Fruit fly (Drosophila melanogaster) whole organism, pupa: Measurements from ENCODE around the gene Sgs5bis.

Experiments
- CG10348 ChIP-seq: fragments of 200-800 bp; sonication (Bioruptor generic); IDR thresholded peaks from 2 replicates; pipeline ENCODE4 v1.3.6; 2022; ENCODE audit warnings: missing biosample characterization, missing genetic modification characterization
- CG12605 ChIP-seq: fragments of 200-800 bp; sonication (Bioruptor generic); IDR thresholded peaks from 2 replicates; pipeline ENCODE4 v1.3.6; 2022; ENCODE audit warnings: missing biosample characterization, missing genetic modification characterization
- CG13204 ChIP-seq: fragments of 200-800 bp; sonication (Bioruptor generic); optimal IDR thresholded peaks from 2 replicates; lab custom pipeline; 2018; ENCODE audit warnings: missing biosample characterization, mild to moderate bottlenecking, missing genetic modification characterization, moderate library complexity
- CG14655 ChIP-seq: fragments of 200-800 bp; sonication (Bioruptor generic); optimal IDR thresholded peaks from 3 replicates; lab custom pipeline; 2017; ENCODE audit warnings: mild to moderate bottlenecking, missing biosample characterization, missing genetic modification reagents, missing genetic modification characterization
- CG15710 ChIP-seq: fragments of 200-800 bp; sonication (Bioruptor generic); optimal IDR thresholded peaks from 2 replicates; lab custom pipeline; 2018; ENCODE audit warnings: missing biosample characterization, mild to moderate bottlenecking, missing genetic modification characterization, moderate library complexity
- CG17806 ChIP-seq: fragments of 200-800 bp; sonication (Bioruptor generic); optimal IDR thresholded peaks from 2 replicates; lab custom pipeline; 2018; ENCODE audit warnings: missing biosample characterization, mild to moderate bottlenecking, missing genetic modification characterization, moderate library complexity
- CG32121 ChIP-seq: fragments of 200-800 bp; sonication (Bioruptor generic); IDR thresholded peaks from 2 replicates; pipeline ENCODE4 v1.3.6; 2022; ENCODE audit warnings: missing biosample characterization, missing genetic modification characterization
- CG34367 ChIP-seq: fragments of 200-800 bp; sonication (Bioruptor generic); optimal IDR thresholded peaks from 2 replicates; lab custom pipeline; 2018; ENCODE audit warnings: missing biosample characterization, mild to moderate bottlenecking, missing genetic modification characterization
- CG4496 ChIP-seq: fragments of 200-800 bp; sonication (Bioruptor generic); IDR thresholded peaks from 3 replicates; pipeline ENCODE4 v1.3.6; 2022; ENCODE audit warnings: missing biosample characterization, missing genetic modification characterization
- CG8159 ChIP-seq: fragments of 200-800 bp; sonication (Bioruptor generic); optimal IDR thresholded peaks from 3 replicates; lab custom pipeline; 2018; ENCODE audit warnings: missing biosample characterization, mild to moderate bottlenecking, missing genetic modification characterization, moderate library complexity
- CG8301 ChIP-seq: fragments of 200-800 bp; sonication (Bioruptor generic); optimal IDR thresholded peaks from 2 replicates; lab custom pipeline; 2018; ENCODE audit warnings: missing biosample characterization, mild to moderate bottlenecking, missing genetic modification characterization
- CG9948 ChIP-seq: fragments of 200-800 bp; sonication (Bioruptor generic); optimal IDR thresholded peaks from 2 replicates; lab custom pipeline; 2018; ENCODE audit warnings: missing biosample characterization, mild to moderate bottlenecking, missing genetic modification characterization, moderate library complexity
- D1 ChIP-seq: fragments of 200-800 bp; sonication (Bioruptor generic); optimal IDR thresholded peaks from 2 replicates; lab custom pipeline; 2018; ENCODE audit warnings: missing biosample characterization, mild to moderate bottlenecking, missing genetic modification characterization, moderate library complexity
- EcR ChIP-seq: fragments of 200-800 bp; sonication (Bioruptor generic); optimal IDR thresholded peaks from 3 replicates; lab custom pipeline; 2019; ENCODE audit warnings: missing biosample characterization, missing genetic modification characterization, mild to moderate bottlenecking, moderate library complexity, missing genetic modification reagents
- Ets98B ChIP-seq: fragments of 200-800 bp; sonication (Bioruptor generic); IDR thresholded peaks from 2 replicates; pipeline ENCODE4 v1.3.6; 2022; ENCODE audit warnings: missing biosample characterization, missing genetic modification characterization
- Pif1A ChIP-seq: fragments of 200-800 bp; sonication (Bioruptor generic); optimal IDR thresholded peaks from 3 replicates; lab custom pipeline; 2016; ENCODE audit warnings: missing biosample characterization, missing genetic modification characterization
- Pif1B ChIP-seq: fragments of 200-800 bp; sonication (Bioruptor generic); optimal IDR thresholded peaks from 3 replicates; lab custom pipeline; 2016; ENCODE audit warnings: missing biosample characterization, missing genetic modification characterization
- Snoo ChIP-seq: fragments of 200-800 bp; sonication (Bioruptor generic); optimal IDR thresholded peaks from 3 replicates; lab custom pipeline; 2017; ENCODE audit warnings: missing biosample characterization, mild to moderate bottlenecking, missing genetic modification characterization, inconsistent platforms
- fd96Ca ChIP-seq: fragments of 200-800 bp; sonication (Bioruptor generic); IDR thresholded peaks from 3 replicates; pipeline ENCODE4 v1.3.6; 2022; ENCODE audit warnings: missing biosample characterization, missing genetic modification characterization
- gl ChIP-seq: fragments of 200-800 bp; sonication (Bioruptor generic); optimal IDR thresholded peaks from 2 replicates; lab custom pipeline; 2018; ENCODE audit warnings: missing biosample characterization, mild to moderate bottlenecking, missing genetic modification characterization
- rn ChIP-seq: fragments of 200-800 bp; sonication (Bioruptor generic); IDR thresholded peaks from 2 replicates; pipeline ENCODE4 v1.3.6; 2022; ENCODE audit warnings: missing biosample characterization, missing genetic modification characterization

Gene Sgs5bis

DNA sequence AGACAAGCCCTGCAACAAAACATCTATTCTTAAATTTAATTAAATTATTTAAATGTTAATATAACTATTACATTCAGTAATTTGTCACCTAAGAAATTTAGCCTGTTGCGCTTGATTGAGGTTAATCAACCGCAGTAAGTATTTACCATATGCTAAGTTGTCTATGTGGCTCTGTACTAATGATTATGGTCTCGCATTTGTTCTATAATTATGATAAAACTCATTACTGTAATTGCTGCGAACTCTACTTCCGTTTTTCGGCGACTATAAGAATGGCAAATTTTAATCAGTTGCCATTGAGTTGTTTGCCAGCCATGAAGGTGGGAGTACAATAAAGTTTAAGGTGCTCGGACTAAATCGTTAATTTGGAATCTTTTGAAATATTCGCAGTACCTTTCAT, 18.4 kb downstream of the Sgs5bis start, which contains the start of gene CG34281:
Gene CG34281, plus strand, starts transcription at position 301 of the 400 bp plus-strand sequence.
- TF ChIP-seq CG8301 (tag; lab: Kevin White, UChicago) (no peak), Snoo (tag; lab: Kevin White, UChicago) (no peak), CG17806 (tag; lab: Kevin White, UChicago) (no peak), EcR (no peak), Ets98B (no peak), CG12605 (GFP tag; lab: Robert Waterston, UW) (no peak), CG34367 (tag; lab: Kevin White, UChicago) (no peak), rn (no peak), CG4496 (GFP tag; lab: Robert Waterston, UW) (no peak), CG13204 (GFP tag; lab: Kevin White, UChicago) (no peak)

DNA sequence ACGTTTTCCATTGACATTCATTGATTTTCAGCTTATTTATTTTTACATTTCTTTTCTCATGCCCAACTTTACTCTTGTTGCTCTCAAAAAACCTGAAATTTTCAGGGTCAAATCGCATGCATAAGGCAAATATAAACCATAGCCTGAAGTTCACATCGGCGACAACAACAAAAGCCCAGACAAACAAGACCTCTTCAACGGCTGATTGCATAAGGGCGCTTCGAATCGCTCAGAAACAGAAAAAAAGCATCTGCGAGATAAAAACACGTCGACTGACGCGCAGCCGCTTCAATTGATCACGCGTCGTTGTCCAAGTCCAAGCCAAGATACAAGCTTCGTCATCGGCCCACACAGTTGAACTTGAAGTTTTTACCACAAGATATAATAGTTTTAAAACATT, 19.4 kb downstream of the Sgs5bis start, which contains the start of gene CG14327:
Gene CG14327, plus strand, starts transcription at position 161 of the 400 bp plus-strand sequence.
- no peak for TF ChIP-seq CG10348 (GFP tag; lab: Robert Waterston, UW)
- peak; percentile 75 for TF ChIP-seq EcR
- no peak for TF ChIP-seq CG15710 (tag; lab: Kevin White, UChicago)
- TF ChIP-seq CG8159 (tag; lab: Kevin White, UChicago): no peak

DNA sequence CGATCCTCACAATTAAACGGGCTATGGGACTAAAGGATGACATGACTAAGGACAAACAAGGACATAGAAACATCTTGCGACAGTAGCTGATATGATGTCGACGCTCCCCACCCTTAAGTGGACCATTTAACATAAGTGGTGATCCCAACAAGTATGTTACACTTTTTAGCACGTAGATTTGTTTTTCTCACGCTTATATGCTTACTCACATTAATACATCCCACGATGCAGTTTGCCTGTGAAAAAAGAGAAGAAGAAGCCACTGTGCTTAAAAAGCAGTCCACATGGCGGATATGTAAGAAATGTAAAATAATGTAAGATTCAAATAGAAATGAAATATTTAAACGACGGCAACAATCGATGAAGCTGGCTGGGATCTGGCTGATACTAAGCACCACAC, 20.9 kb downstream of the Sgs5bis start:
- TF ChIP-seq CG8159 (tag; lab: Kevin White, UChicago) (no peak), fd96Ca (GFP tag; lab: Robert Waterston, UW) (no peak), CG4496 (GFP tag; lab: Robert Waterston, UW) (no peak), gl (peak; percentile 10)

DNA sequence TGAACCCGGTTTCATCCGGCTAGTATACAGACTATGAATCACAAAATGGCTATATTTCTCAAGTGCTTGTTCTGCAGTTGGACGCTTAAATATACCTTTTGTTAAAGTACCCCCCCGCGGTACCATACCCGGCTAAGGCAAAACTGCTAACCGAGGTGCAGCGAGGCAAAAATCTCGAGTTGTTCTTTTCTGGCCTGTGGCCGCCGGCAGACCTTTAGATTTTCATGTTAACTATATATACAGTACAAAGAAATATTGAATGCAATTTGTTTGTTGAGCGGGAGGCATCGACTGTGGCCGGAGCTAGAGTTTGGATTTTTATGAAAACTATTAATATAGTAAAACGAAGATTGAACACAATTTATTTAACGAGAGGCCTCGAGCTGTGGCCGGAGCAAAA, 21.6 kb downstream of the Sgs5bis start:
- TF ChIP-seq EcR (no peak), CG12605 (GFP tag; lab: Robert Waterston, UW) (no peak), Snoo (tag; lab: Kevin White, UChicago) (no peak), CG14655 (GFP tag; lab: Kevin White, UChicago) (no peak), fd96Ca (GFP tag; lab: Robert Waterston, UW) (no peak), D1 (no peak), gl (no peak), CG8159 (tag; lab: Kevin White, UChicago) (no peak), CG32121 (no peak), CG34367 (tag; lab: Kevin White, UChicago) (no peak), CG4496 (GFP tag; lab: Robert Waterston, UW) (no peak), CG13204 (GFP tag; lab: Kevin White, UChicago) (no peak), CG9948 (no peak), Pif1B (GFP tag; lab: Kevin White, UChicago) (no peak)
- TF ChIP-seq, all 21 proteins: peak for 0

DNA sequence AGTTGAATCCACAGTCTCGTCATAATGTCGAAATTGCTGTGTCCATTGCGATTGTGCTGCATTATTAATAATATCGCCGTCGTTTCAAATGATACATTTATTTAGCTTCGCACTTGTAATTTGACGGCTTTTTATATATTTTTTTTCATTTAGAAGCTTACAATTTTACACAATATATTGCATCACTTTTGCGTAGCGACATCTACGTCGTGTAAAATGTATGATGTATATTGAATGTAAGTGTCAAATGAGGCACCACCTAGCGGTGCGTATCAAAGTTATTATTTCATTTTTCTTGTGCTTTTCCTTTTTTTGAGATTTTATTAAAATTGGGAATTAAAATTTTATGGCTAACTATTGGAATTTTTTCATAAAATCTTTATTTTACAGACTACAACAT, 22.4 kb downstream of the Sgs5bis start:
- TF ChIP-seq EcR (no peak), CG14655 (GFP tag; lab: Kevin White, UChicago) (peak; percentile 9), CG4496 (GFP tag; lab: Robert Waterston, UW) (0 out of 3 replicates have a peak, but pooled peaks have one; percentile 19)

DNA sequence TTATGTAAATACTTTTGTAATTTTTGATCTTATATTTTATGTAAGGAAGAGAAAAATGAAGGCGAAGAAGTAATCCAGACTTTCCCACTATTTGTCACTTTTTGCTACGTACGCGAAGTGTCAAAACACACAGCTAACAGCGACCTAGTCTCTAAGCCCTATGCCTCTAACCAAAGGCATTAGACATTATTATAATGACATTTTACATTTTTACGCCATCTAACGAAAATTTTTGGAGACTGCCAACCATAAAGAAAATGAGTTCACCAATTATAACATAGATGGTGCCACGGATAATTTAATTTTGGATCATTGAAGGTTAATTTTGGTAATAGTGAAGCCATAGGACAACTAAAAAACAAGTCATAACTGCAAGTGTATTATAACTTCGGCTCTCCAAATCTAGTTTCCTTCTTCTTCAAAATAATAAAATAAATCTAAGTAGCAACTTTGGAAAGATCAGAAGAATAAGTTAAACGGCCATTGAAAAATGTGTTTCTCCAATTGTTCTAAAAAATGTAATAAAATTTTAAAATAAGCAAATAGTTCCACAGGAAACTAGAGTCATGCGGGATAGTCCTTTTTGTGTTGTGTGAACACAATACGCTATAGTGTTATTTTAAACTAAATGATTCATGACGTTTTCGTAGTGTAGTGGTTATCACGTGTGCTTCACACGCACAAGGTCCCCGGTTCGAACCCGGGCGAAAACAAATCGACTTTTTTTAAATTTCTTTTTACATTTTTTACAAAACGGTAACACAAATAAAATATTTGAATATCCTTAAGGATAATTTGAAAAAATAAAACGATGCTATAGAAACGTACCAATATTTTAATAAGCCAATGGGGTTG, 23.2 kb downstream of the Sgs5bis start:
- TF ChIP-seq D1 (peak; percentile 48), gl (no peak), fd96Ca (GFP tag; lab: Robert Waterston, UW) (no peak), CG15710 (tag; lab: Kevin White, UChicago) (no peak), Snoo (tag; lab: Kevin White, UChicago) (no peak), Pif1A (GFP tag; lab: Kevin White, UChicago) (peak; percentile 45), CG34367 (tag; lab: Kevin White, UChicago) (no peak), CG17806 (tag; lab: Kevin White, UChicago) (peak; percentile 20)

DNA sequence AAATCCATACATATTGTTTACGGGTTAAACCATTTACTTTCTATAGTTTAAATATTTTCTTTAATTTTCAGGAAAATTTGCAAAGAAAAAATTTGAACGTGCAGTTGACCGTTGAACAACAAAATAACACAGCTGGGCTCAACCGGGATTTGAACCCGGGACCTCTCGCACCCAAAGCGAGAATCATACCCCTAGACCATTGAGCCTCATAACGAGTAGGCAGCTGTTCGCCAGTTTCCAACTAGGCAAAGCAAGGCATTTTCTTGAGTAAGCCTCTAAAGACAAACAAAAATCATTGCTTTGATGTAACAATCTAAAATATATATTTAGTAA, 23.8 kb downstream of the Sgs5bis start:
- TF ChIP-seq Ets98B (peak; percentile 30; the same call in 1 of the 2 replicates), CG32121 (peak; percentile 10; the same call in 1 of the 2 replicates), CG8301 (tag; lab: Kevin White, UChicago) (no peak)

DNA sequence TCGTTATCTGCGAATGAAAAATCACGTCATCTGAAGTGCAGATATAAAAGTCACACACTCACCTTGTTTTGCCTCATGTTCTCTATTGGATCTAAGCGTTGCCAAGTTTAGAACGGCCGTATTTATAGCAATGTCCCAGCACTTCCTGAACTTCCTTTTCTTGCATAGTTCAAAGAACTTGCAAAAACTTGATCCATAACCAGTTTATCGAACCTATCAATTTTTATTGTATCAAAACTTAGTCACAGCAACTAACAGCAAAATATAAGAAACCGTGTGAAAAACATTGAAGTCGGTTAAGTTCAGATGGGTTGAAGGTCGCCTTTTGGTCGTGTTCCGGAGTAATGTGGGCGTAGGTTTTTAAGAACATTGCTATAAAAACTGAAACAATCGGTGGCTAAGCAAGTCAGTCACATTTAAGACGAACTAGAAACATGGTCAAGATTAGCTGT, 24.5 kb downstream of the Sgs5bis start, which contains the start of the genes CG14324 and CG14326:
Gene CG14324, minus strand, starts transcription at position 101 of the 452 bp plus-strand sequence.
Gene CG14326, plus strand, starts transcription at position 402 of the 452 bp plus-strand sequence.
- no peak for TF ChIP-seq Pif1B (GFP tag; lab: Kevin White, UChicago)
- no peak for TF ChIP-seq fd96Ca (GFP tag; lab: Robert Waterston, UW)
- TF ChIP-seq CG4496 (GFP tag; lab: Robert Waterston, UW): no peak
- TF ChIP-seq Pif1A (GFP tag; lab: Kevin White, UChicago): no peak
- no peak for TF ChIP-seq CG8301 (tag; lab: Kevin White, UChicago)
- TF ChIP-seq CG34367 (tag; lab: Kevin White, UChicago): no peak
- TF ChIP-seq Ets98B: no peak
- TF ChIP-seq CG17806 (tag; lab: Kevin White, UChicago): no peak
- no peak for TF ChIP-seq Snoo (tag; lab: Kevin White, UChicago)
- TF ChIP-seq, all 21 proteins: peak for 0
